Fruit fly (Drosophila melanogaster): ENCODE data around the gene Xe7.
A peak's percentile ranks its signal among the peaks of the same experiment; 100 is the strongest.

Gene Xe7

DNA sequence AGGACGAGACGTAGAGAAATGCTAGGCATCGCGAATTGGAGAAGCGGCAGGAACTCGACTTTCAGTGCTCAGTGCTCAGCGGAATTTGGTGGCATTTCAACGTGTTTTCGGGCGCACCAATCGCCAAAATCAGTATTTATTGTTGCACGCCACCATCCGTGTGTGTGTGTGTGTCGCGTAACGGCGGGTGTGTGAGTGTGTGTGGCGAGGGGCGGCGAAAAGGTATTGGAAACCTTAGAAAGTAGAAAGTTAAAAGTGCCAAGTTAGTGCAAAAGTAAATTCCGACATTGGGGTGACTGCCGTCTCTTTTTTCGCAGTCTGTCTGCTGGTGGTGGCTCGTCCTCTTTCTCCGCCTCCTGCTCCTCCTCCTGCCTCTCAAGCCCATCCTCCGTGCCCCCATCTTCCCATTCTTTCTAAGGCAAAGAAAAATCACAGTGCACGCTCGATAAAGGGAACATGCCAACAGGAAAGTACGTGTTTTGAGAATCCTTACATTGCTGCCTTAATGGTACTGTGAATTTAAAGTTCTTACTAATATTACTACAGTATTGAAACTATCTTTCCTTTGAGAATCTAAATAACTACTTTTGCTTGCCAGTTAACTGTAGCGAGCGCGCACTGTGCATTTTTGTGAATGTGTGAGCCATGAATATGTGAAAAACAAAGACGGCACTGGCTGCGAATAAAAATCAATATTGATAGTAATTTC is 17.1 kb upstream of the Xe7 start (continued):
- TF ChIP-seq Met (GFP tag; optimal IDR thresholded peaks at IDR 0.05) (peak; percentile 52), CG6808 (GFP tag; optimal IDR thresholded peaks at IDR 0.05) (peak; percentile 46), CG7368 (GFP tag; optimal IDR thresholded peaks at IDR 0.05) (no peak), Ets21C (GFP tag; optimal IDR thresholded peaks at IDR 0.05) (peak; percentile 9), cyc (GFP tag; optimal IDR thresholded peaks at IDR 0.05) (peak; percentile 50), Sox14 (GFP tag; optimal IDR thresholded peaks at IDR 0.05) (peak; percentile 54), esn (GFP tag; optimal IDR thresholded peaks at IDR 0.05) (peak; percentile 61), net (GFP tag; optimal IDR thresholded peaks at IDR 0.05) (no peak), CG3032 (tag; optimal IDR thresholded peaks at IDR 0.05) (peak; percentile 40), CG1621 (tag; optimal IDR thresholded peaks at IDR 0.05) (no peak), Eip93F (GFP tag; optimal IDR thresholded peaks at IDR 0.05) (no peak), CG32006 (GFP tag; optimal IDR thresholded peaks at IDR 0.05) (peak; percentile 55), CG16779 (tag; optimal IDR thresholded peaks at IDR 0.05) (no peak), Hr39 (GFP tag; optimal IDR thresholded peaks at IDR 0.05) (peak; percentile 50), Lpt (GFP tag; optimal IDR thresholded peaks at IDR 0.05) (no peak), fd85E (GFP tag; optimal IDR thresholded peaks at IDR 0.05) (no peak), salr (GFP tag; optimal IDR thresholded peaks at IDR 0.05) (no peak), Eip75B (GFP tag; optimal IDR thresholded peaks at IDR 0.05) (peak; percentile 43), CG6276 (GFP tag; optimal IDR thresholded peaks at IDR 0.05) (peak; percentile 25), CG15336 (GFP tag; IDR thresholded peaks at IDR 0.05) (peak; percentile 31; the same call in 1 of the 2 replicates), CG6854 (GFP tag; optimal IDR thresholded peaks at IDR 0.05) (no peak), acj6 (GFP tag; optimal IDR thresholded peaks at IDR 0.05) (peak; percentile 8), CG11294 (GFP tag; IDR thresholded peaks at IDR 0.05) (no peak), CG6792 (GFP tag; optimal IDR thresholded peaks at IDR 0.05) (peak; percentile 44), CG11762 (GFP tag; optimal IDR thresholded peaks at IDR 0.05; ENCODE audit: insufficient read depth) (no peak), CG8319 (GFP tag; optimal IDR thresholded peaks at IDR 0.05) (no peak), Sox102F (GFP tag; optimal IDR thresholded peaks at IDR 0.05) (peak; percentile 42), Sox15 (GFP tag; optimal IDR thresholded peaks at IDR 0.05) (no peak), CG31627 (GFP tag; optimal IDR thresholded peaks at IDR 0.05) (peak; percentile 53), CG8119 (GFP tag; IDR thresholded peaks at IDR 0.05) (0 out of 3 replicates have a peak, but pooled peaks have one; percentile 35), CG6163 (GFP tag; IDR thresholded peaks at IDR 0.05) (no peak; the same call in 2 of the 3 replicates), Eip78C (GFP tag) (peak; percentile 77)

DNA sequence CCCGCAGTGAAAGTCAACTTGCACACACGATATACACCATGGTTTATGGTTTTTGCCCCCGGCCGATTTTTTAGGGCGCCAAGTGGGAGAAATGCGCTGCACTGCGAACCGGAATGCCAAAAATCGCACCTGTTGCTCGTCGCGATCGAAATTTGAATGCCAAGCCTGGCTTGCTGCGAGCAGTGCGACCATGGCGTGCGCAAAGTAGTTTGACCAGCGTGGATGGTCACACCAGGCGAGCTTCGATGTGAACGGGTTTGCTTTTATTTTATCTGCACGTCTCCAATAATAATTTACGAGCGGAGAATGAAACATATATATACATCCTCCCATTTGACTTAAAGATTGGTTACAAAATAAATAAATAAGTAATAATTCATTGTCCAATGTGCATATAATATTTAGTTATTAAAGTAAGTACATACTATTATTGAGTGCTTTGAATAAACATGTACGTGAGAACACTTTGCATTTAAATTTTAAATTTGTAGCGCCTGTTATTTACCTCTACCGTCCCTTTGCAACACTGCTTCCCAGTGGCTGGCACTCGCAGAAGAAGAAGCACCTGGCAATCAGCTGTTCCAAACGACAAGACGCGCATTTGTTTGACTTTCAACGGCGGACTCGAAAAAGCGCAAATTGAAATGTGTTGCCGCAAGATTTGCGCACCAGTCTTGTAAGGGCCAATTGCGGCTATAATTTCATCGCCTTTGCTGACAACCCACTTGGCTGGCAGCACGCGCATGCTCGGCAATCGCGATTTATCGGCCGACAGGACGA is 16.3 kb upstream of the Xe7 start, which contains the start of the genes Rab23 and plx:
Gene Rab23, minus strand, starts transcription at position 166 of the 780 bp plus-strand sequence.
Gene plx, plus strand, starts transcription at position 587 of the 780 bp plus-strand sequence.
- TF ChIP-seq CG8632 (GFP tag; optimal IDR thresholded peaks at IDR 0.05) (no peak), Smox (GFP tag; optimal IDR thresholded peaks at IDR 0.05) (peak; percentile 22), CG3032 (tag; optimal IDR thresholded peaks at IDR 0.05) (no peak), Eip93F (GFP tag; optimal IDR thresholded peaks at IDR 0.05) (no peak), CG11294 (GFP tag; IDR thresholded peaks at IDR 0.05) (no peak), CG31627 (GFP tag; optimal IDR thresholded peaks at IDR 0.05) (peak; percentile 17), Sox15 (GFP tag; optimal IDR thresholded peaks at IDR 0.05) (no peak), Gug (GFP tag; IDR thresholded peaks at IDR 0.05) (no peak), esn (GFP tag; optimal IDR thresholded peaks at IDR 0.05) (no peak), Eip75B (GFP tag; optimal IDR thresholded peaks at IDR 0.05) (no peak), CG6854 (GFP tag; optimal IDR thresholded peaks at IDR 0.05) (no peak), spab (GFP tag; optimal IDR thresholded peaks at IDR 0.05) (no peak), Eip78C (GFP tag) (peak; percentile 61), CG3919 (GFP tag; optimal IDR thresholded peaks at IDR 0.05) (no peak), CG6163 (GFP tag; IDR thresholded peaks at IDR 0.05) (peak; percentile 10; the same call in 1 of the 3 replicates), salr (GFP tag; optimal IDR thresholded peaks at IDR 0.05) (no peak), eg (GFP tag; IDR thresholded peaks at IDR 0.05) (0 out of 3 replicates have a peak, but pooled peaks have one; percentile 4), Met (GFP tag; optimal IDR thresholded peaks at IDR 0.05) (peak; percentile 22), achi (GFP tag; optimal IDR thresholded peaks at IDR 0.05) (peak; percentile 67), CG10669 (GFP tag; optimal IDR thresholded peaks at IDR 0.05) (no peak), CG4318 (GFP tag; optimal IDR thresholded peaks at IDR 0.05) (no peak), pdm3 (GFP tag; optimal IDR thresholded peaks at IDR 0.05) (peak; percentile 42), CG7368 (GFP tag; optimal IDR thresholded peaks at IDR 0.05) (peak; percentile 7), CG11762 (GFP tag; optimal IDR thresholded peaks at IDR 0.05; ENCODE audit: insufficient read depth) (no peak), Blimp-1 (GFP tag; optimal IDR thresholded peaks at IDR 0.05) (no peak), topi (GFP tag; optimal IDR thresholded peaks at IDR 0.05) (no peak), ss (GFP tag; optimal IDR thresholded peaks at IDR 0.05) (no peak), net (GFP tag; optimal IDR thresholded peaks at IDR 0.05) (no peak), lz (GFP tag; optimal IDR thresholded peaks at IDR 0.05) (peak; percentile 33), acj6 (GFP tag; optimal IDR thresholded peaks at IDR 0.05) (peak; percentile 5)
